Fruit fly (Drosophila melanogaster): ENCODE measurements around the gene elav.

elav gene

dm6 chrX:493445-494190 is 29.4 kb downstream of the elav start, which contains the start of gene CG17896 (continued):
- TF ChIP-seq tna (GFP tag; IDR thresholded peaks at IDR 0.05; ENCODE audit: partially characterized antibody) (no peak), dati (GFP tag; IDR thresholded peaks at IDR 0.05) (peak; percentile 90), CG11398 (GFP tag; optimal IDR thresholded peaks at IDR 0.05) (peak; percentile 98), Mrtf (GFP tag; IDR thresholded peaks at IDR 0.05) (peak; percentile 97), CG13424 (tag; optimal IDR thresholded peaks at IDR 0.05) (peak; percentile 96), CG6791 (GFP tag; IDR thresholded peaks at IDR 0.05; ENCODE audit: partially characterized antibody) (no peak), pho (GFP tag; optimal IDR thresholded peaks at IDR 0.05) (peak; percentile 99), GATAe (GFP tag; conservative IDR thresholded peaks at IDR 0.05) (peak; percentile 97), az2 (GFP tag; optimal IDR thresholded peaks at IDR 0.05) (peak; percentile 94), H2.0 (GFP tag; IDR thresholded peaks at IDR 0.05) (peak; percentile 97), CG5180 (GFP tag; optimal IDR thresholded peaks at IDR 0.05) (peak; percentile 86), CG17186 (GFP tag; optimal IDR thresholded peaks at IDR 0.05) (peak; percentile 75), seq (GFP tag; IDR thresholded peaks at IDR 0.05) (peak; percentile 98), slp2 (GFP tag; optimal IDR thresholded peaks at IDR 0.05) (peak; percentile 97), Oli (tag; optimal IDR thresholded peaks at IDR 0.05) (peak; percentile 97), TFAM (GFP tag; optimal IDR thresholded peaks at IDR 0.05) (peak; percentile 76), Sin3A (optimal IDR thresholded peaks at IDR 0.05) (no peak), CoRest (tag; optimal IDR thresholded peaks at IDR 0.05) (peak; percentile 98), CG11085 (GFP tag; IDR thresholded peaks at IDR 0.05) (peak; percentile 99), Awh (GFP tag; IDR thresholded peaks at IDR 0.05) (peak; percentile 96), CG30431 (GFP tag; optimal IDR thresholded peaks at IDR 0.05) (peak; percentile 95), Ada2b (GFP tag; IDR thresholded peaks at IDR 0.05) (peak; percentile 99), CG8290 (GFP tag; optimal IDR thresholded peaks at IDR 0.05) (peak; percentile 81), CG8290 (tag; optimal IDR thresholded peaks at IDR 0.05) (peak in 1 of 2 experiments; percentile 100), slbo (GFP tag; IDR thresholded peaks at IDR 0.05) (peak; percentile 100), CG3163 (GFP tag; optimal IDR thresholded peaks at IDR 0.05) (peak; percentile 92), bigmax (GFP tag; optimal IDR thresholded peaks at IDR 0.05) (peak; percentile 65), Ets97D (GFP tag; optimal IDR thresholded peaks at IDR 0.05) (peak; percentile 93), Optix (GFP tag; IDR thresholded peaks at IDR 0.05) (peak; percentile 97), Jarid2 (GFP tag; optimal IDR thresholded peaks at IDR 0.05) (peak; percentile 83), Bdp1 (GFP tag; optimal IDR thresholded peaks at IDR 0.05) (peak; percentile 92), CG10267 (tag; optimal IDR thresholded peaks at IDR 0.05) (peak; percentile 87), run (tag; optimal IDR thresholded peaks at IDR 0.05) (peak; percentile 91), CG12744 (GFP tag; optimal IDR thresholded peaks at IDR 0.05) (peak; percentile 97), slou (GFP tag; optimal IDR thresholded peaks at IDR 0.05) (peak; percentile 97), Atf6 (GFP tag; IDR thresholded peaks at IDR 0.05) (peak; percentile 99), mld (GFP tag; IDR thresholded peaks at IDR 0.05; ENCODE audit: partially characterized antibody) (no peak), pfk (GFP tag; optimal IDR thresholded peaks at IDR 0.05) (peak; percentile 2), CG13775 (GFP tag; optimal IDR thresholded peaks at IDR 0.05) (peak; percentile 96), tio (GFP tag; optimal IDR thresholded peaks at IDR 0.05) (no peak), CG18619 (GFP tag; optimal IDR thresholded peaks at IDR 0.05) (peak; percentile 97), CG12659 (GFP tag; optimal IDR thresholded peaks at IDR 0.05) (peak; percentile 98), CG9609 (GFP tag; optimal IDR thresholded peaks at IDR 0.05) (peak; percentile 99), ATbp (GFP tag; optimal IDR thresholded peaks at IDR 0.05) (peak; percentile 95), phol (tag; optimal IDR thresholded peaks at IDR 0.05) (peak; percentile 93), CG34422 (GFP tag; IDR thresholded peaks at IDR 0.05) (peak; percentile 98), CG11695 (GFP tag; IDR thresholded peaks at IDR 0.05) (peak; percentile 97), grn (GFP tag; optimal IDR thresholded peaks at IDR 0.05) (peak; percentile 77), CG2712 (tag; optimal IDR thresholded peaks at IDR 0.05) (peak; percentile 95), ap (GFP tag; IDR thresholded peaks at IDR 0.05) (peak; percentile 89)

Measured in whole organism, embryonic.